Worm (Caenorhabditis elegans) whole organism, L4/young adult: ENCODE data around the gene mnm-2.

ENCODE experiments used
- W03F9.2 ChIP-seq: fragments of 150-350 bp; optimal IDR thresholded peaks from 2 replicates; lab custom pipeline; 2014; ENCODE audit warnings: missing biosample characterization, missing genetic modification characterization
- dao-5 ChIP-seq: sonication (generic microtip); optimal IDR thresholded peaks from 2 replicates; lab custom pipeline; 2016; ENCODE audit warnings: missing genotype, missing genetic modification characterization, moderate library complexity, missing compliant biosample characterization
- him-1 ChIP-seq: sonication (generic microtip); optimal IDR thresholded peaks from 2 replicates; lab custom pipeline; 2016; ENCODE audit warnings: missing genotype, missing genetic modification reagents, missing genetic modification characterization, missing compliant biosample characterization

DNA sequence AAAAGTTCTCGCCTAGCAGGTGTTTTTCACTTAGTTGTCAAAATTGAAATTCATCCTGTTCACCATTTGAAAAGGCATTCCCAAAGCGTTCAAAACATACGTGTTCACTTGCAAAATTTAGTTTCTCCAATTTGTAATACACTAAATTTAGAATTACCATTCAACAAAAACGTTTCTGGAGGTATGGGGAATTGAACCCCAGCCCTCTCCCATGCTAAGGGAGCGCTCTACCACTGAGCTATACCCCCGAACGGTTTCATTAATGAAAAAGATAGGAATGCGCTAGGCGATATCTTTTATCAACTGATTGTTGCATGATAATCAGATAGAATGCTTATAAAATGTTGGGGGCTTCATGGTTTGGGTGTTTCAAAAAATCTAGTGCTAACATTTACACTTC, 46.1 kb downstream of the mnm-2 start:
- TF ChIP-seq W03F9.2 (tag; lab: Kevin White, UChicago): no peak
- no peak for TF ChIP-seq him-1 (tag; lab: Kevin White, UChicago)
- no peak for TF ChIP-seq dao-5
